Worm (Caenorhabditis elegans) whole organism, L4 larva: ENCODE data around the gene prp-19.
A peak's percentile ranks its signal among the peaks of the same experiment; 100 is the strongest.

ENCODE experiments used
- T26A8.4 ChIP-seq: fragments of 200-800 bp; sonication (Bioruptor generic); IDR thresholded peaks from 2 replicates; pipeline ENCODE4 v1.3.6; 2022; ENCODE audit warnings: missing genetic modification characterization, missing compliant biosample characterization
- Y105C5A.15 ChIP-seq: fragments of 200-800 bp; sonication (Bioruptor generic); IDR thresholded peaks from 2 replicates; pipeline ENCODE4 v1.3.6; 2022; ENCODE audit warnings: missing genetic modification characterization, missing compliant biosample characterization
- Y48G9A.11 ChIP-seq: fragments of 200-800 bp; sonication (Bioruptor generic); IDR thresholded peaks from 2 replicates; pipeline ENCODE4 v1.3.6; 2022; ENCODE audit warnings: missing genetic modification reagents, missing genetic modification characterization, missing compliant biosample characterization
- Y5F2A.4 ChIP-seq: fragments of 200-800 bp; sonication (Bioruptor generic); optimal IDR thresholded peaks from 2 replicates; lab custom pipeline; 2018; ENCODE audit warnings: mild to moderate bottlenecking, missing genetic modification characterization, missing compliant biosample characterization
- ZK337.2 ChIP-seq: fragments of 200-800 bp; sonication (Bioruptor generic); IDR thresholded peaks from 2 replicates; pipeline ENCODE4 v1.3.6; 2022; ENCODE audit warnings: missing genetic modification reagents, missing genetic modification characterization, missing compliant biosample characterization
- aha-1 ChIP-seq: fragments of 150-350 bp; peaks from one replicate; lab custom pipeline; 2014; ENCODE audit warnings: missing biosample characterization, missing genetic modification characterization
- ceh-44 ChIP-seq: fragments of 200-800 bp; sonication (Bioruptor generic); IDR thresholded peaks from 2 replicates; pipeline ENCODE4 v1.3.6; 2022; ENCODE audit warnings: missing genetic modification reagents, missing genetic modification characterization, missing compliant biosample characterization
- daf-16 ChIP-seq, 3 experiments: sonication (generic microtip); optimal IDR thresholded peaks; 2 replicates each; lab custom pipeline; 2016 to 2017; ENCODE audit warnings: missing genetic modification characterization in 3 of 3, missing genetic modification reagents in 3 of 3, mild to moderate bottlenecking in 2 of 3, missing compliant biosample characterization in 2 of 3, missing biosample characterization in 1 of 3, moderate library complexity in 1 of 3
- dmd-6 ChIP-seq: fragments of 200-800 bp; sonication (Bioruptor generic); IDR thresholded peaks from 2 replicates; pipeline ENCODE4 v1.3.6; 2022; ENCODE audit warnings: missing genetic modification reagents, missing genetic modification characterization, missing compliant biosample characterization
- dmd-8 ChIP-seq: fragments of 200-800 bp; sonication (Bioruptor generic); IDR thresholded peaks from 2 replicates; pipeline ENCODE4 v1.3.6; 2022; ENCODE audit warnings: missing genetic modification characterization, missing compliant biosample characterization
- dmd-9 ChIP-seq: fragments of 200-800 bp; sonication (Bioruptor generic); IDR thresholded peaks from 2 replicates; pipeline ENCODE4 v1.3.6; 2022; ENCODE audit warnings: missing genetic modification reagents, missing genetic modification characterization, missing compliant biosample characterization
- fos-1 ChIP-seq: fragments of 150-350 bp; optimal IDR thresholded peaks from 2 replicates; lab custom pipeline; 2014; ENCODE audit warnings: missing biosample characterization, missing genetic modification characterization
- hlh-11 ChIP-seq: fragments of 200-800 bp; sonication (Bioruptor generic); optimal IDR thresholded peaks from 2 replicates; lab custom pipeline; 2018; ENCODE audit warnings: mild to moderate bottlenecking, missing genetic modification characterization, missing compliant biosample characterization
- hlh-30 ChIP-seq: sonication (generic microtip); optimal IDR thresholded peaks from 2 replicates; lab custom pipeline; 2017; ENCODE audit warnings: antibody characterized with exemption, mild to moderate bottlenecking, missing genetic modification characterization, missing compliant biosample characterization; ENCODE audit not compliant: insufficient read depth
- jun-1 ChIP-seq: fragments of 150-350 bp; optimal IDR thresholded peaks from 2 replicates; lab custom pipeline; 2014; ENCODE audit warnings: missing biosample characterization, missing genetic modification reagents, missing genetic modification characterization
- lsy-2 ChIP-seq, 2 experiments: fragments of 150-350 bp in 1 of 2; sonication (generic microtip) in 1 of 2; optimal IDR thresholded peaks; 2 replicates each; lab custom pipeline; 2014 to 2017; ENCODE audit warnings: missing biosample characterization in 2 of 2, missing genetic modification characterization in 2 of 2
- madf-5 ChIP-seq, 2 experiments: fragments of 200-800 bp; sonication (Bioruptor generic); IDR thresholded peaks; 2 replicates each; pipeline ENCODE4 v1.3.6; 2022; ENCODE audit warnings: missing compliant biosample characterization in 2 of 2, missing genetic modification characterization in 2 of 2
- mdl-1 ChIP-seq, 2 experiments: fragments of 150-350 bp in 1 of 2; sonication (generic microtip) in 1 of 2; optimal IDR thresholded peaks; 2 replicates each; lab custom pipeline; 2014 to 2017; ENCODE audit warnings: missing biosample characterization in 2 of 2, missing genetic modification characterization in 2 of 2
- mes-2 ChIP-seq: sonication (generic microtip); optimal IDR thresholded peaks from 2 replicates; lab custom pipeline; 2016; ENCODE audit warnings: missing genotype, mild to moderate bottlenecking, missing genetic modification characterization, missing compliant biosample characterization; ENCODE audit not compliant: poor library complexity, severe bottlenecking
- mxl-3 ChIP-seq: fragments of 200-800 bp; sonication (Bioruptor generic); optimal IDR thresholded peaks from 2 replicates; lab custom pipeline; 2018; ENCODE audit warnings: mild to moderate bottlenecking, missing genetic modification characterization, missing compliant biosample characterization
- nhr-25 ChIP-seq: sonication (generic microtip); optimal IDR thresholded peaks from 2 replicates; lab custom pipeline; 2017; ENCODE audit warnings: missing genetic modification characterization, mild to moderate bottlenecking, missing compliant biosample characterization, antibody characterized with exemption, moderate library complexity, borderline replicate concordance; ENCODE audit not compliant: insufficient read depth
- nhr-28 ChIP-seq: fragments of 150-350 bp; optimal IDR thresholded peaks from 2 replicates; lab custom pipeline; 2014; ENCODE audit warnings: missing biosample characterization, missing genetic modification characterization
- nhr-6 ChIP-seq: fragments of 150-350 bp; optimal IDR thresholded peaks from 2 replicates; lab custom pipeline; 2014; ENCODE audit warnings: missing biosample characterization, missing genetic modification characterization
- snpc-1.2 ChIP-seq: fragments of 200-800 bp; sonication (Bioruptor generic); IDR thresholded peaks from 2 replicates; pipeline ENCODE4 v1.3.6; 2022; ENCODE audit warnings: missing genetic modification reagents, missing genetic modification characterization, missing compliant biosample characterization
- spr-3 ChIP-seq: fragments of 200-800 bp; sonication (Bioruptor generic); optimal IDR thresholded peaks from 2 replicates; lab custom pipeline; 2018; ENCODE audit warnings: mild to moderate bottlenecking, missing genetic modification characterization, missing compliant biosample characterization
- tag-97 ChIP-seq: fragments of 200-800 bp; sonication (Bioruptor generic); IDR thresholded peaks from 2 replicates; pipeline ENCODE4 v1.3.6; 2022; ENCODE audit warnings: missing genetic modification characterization, missing compliant biosample characterization
- tra-1 ChIP-seq: fragments of 200-800 bp; sonication (Bioruptor generic); IDR thresholded peaks from 2 replicates; pipeline ENCODE4 v1.3.6; 2022; ENCODE audit warnings: missing genetic modification reagents, missing genetic modification characterization, missing compliant biosample characterization
- unc-62 ChIP-seq, 3 experiments: fragments of 150-350 bp in 1 of 3; sonication (generic microtip); optimal IDR thresholded peaks in 2 of 3; peaks in 1 of 3; 1 replicate in 1 of 3; 2 replicates in 2 of 3; lab custom pipeline; 2014 to 2017; ENCODE audit warnings: missing biosample characterization in 3 of 3, missing genetic modification characterization in 3 of 3, missing genetic modification reagents in 3 of 3, missing genotype in 1 of 3
- vab-7 ChIP-seq: fragments of 200-800 bp; sonication (Bioruptor generic); IDR thresholded peaks from 2 replicates; pipeline ENCODE4 v1.3.6; 2022; ENCODE audit warnings: missing genetic modification reagents, missing genetic modification characterization, missing compliant biosample characterization
- zag-1 ChIP-seq: fragments of 150-350 bp; optimal IDR thresholded peaks from 2 replicates; lab custom pipeline; 2014; ENCODE audit warnings: missing biosample characterization, missing genetic modification characterization
- zfp-2 ChIP-seq: sonication (generic microtip); optimal IDR thresholded peaks from 2 replicates; lab custom pipeline; 2016; ENCODE audit warnings: mild to moderate bottlenecking, missing genetic modification characterization, missing compliant biosample characterization

Gene prp-19

DNA sequence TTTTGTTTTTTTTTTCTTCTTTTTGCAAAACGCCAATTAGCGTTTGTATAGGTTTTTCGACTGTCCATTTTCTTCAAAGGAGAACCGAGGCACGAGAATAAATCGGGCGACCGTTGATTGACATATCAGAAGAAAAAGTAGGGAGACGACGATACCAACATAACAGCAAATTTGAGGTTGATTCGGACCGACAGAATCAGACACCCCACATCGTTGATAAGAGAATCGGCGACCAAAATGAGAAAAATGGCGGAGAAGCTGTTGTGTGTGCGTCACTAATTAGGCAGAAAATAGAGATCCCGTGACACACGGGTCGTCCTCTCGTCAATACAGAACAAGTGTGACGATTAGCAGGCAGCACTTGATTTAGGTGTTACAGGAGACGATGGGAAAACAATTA lies 29.9 kb downstream of the prp-19 start:
- TF ChIP-seq tra-1 (GFP tag; lab: Robert Waterston, UW): 0 out of 2 replicates have a peak, but pooled peaks have one; percentile 20
- TF ChIP-seq hlh-11 (tag; lab: Kevin White, UChicago): peak; percentile 18
- TF ChIP-seq unc-62 (GFP tag; optimal IDR thresholded peaks at IDR 0.05 in 1 of 2; lab: Kevin White, UChicago): peak in 1 of 2 experiments; percentile 52
- TF ChIP-seq unc-62 (tag; optimal IDR thresholded peaks at IDR 0.05; lab: Kevin White, UChicago): no peak
- TF ChIP-seq mxl-3 (GFP tag; lab: Kevin White, UChicago): no peak
- TF ChIP-seq dmd-6 (GFP tag; lab: Robert Waterston, UW): peak; percentile 34; the same call in 1 of the 2 replicates
- TF ChIP-seq Y48G9A.11 (GFP tag; lab: Robert Waterston, UW): no peak

DNA sequence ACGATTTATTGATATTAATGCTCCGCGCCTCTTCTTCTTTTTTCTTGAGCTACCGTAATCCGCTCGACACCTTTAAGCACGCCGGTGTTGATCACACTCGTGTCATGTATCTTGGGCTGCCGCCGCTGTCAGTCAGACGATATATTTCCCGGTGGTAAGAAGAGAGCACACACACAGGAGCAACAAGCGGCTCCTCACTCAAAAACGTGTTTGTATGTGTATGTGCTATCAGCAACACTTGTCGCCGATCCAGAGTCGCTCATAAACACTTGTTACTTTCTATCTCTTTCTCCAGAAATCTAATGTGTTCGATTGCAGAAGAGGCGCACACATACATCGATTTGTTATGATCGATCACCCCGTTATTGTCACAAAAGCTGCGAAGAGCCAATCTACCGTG lies 31.3 kb downstream of the prp-19 start:
- TF ChIP-seq hlh-30 (tag; lab: Kevin White, UChicago) (peak; percentile 25), mxl-3 (GFP tag; lab: Kevin White, UChicago) (peak; percentile 58), hlh-11 (tag; lab: Kevin White, UChicago) (peak; percentile 65), aha-1 (peak; percentile 89), daf-16 (GFP tag; optimal IDR thresholded peaks at IDR 0.05; lab: Kevin White, UChicago) (peak in 1 of 2 experiments; percentile 80), daf-16 (tag; optimal IDR thresholded peaks at IDR 0.05; lab: Kevin White, UChicago) (peak; percentile 70), lsy-2 (tag; optimal IDR thresholded peaks at IDR 0.05; lab: Kevin White, UChicago) (peak in 1 of 2 experiments; percentile 52), ZK337.2 (no peak), tag-97 (GFP tag; lab: Robert Waterston, UW) (no peak), dmd-6 (GFP tag; lab: Robert Waterston, UW) (peak; percentile 34; the same call in 1 of the 2 replicates), snpc-1.2 (GFP tag; lab: Robert Waterston, UW) (no peak), unc-62 (GFP tag; optimal IDR thresholded peaks at IDR 0.05 in 1 of 2; lab: Kevin White, UChicago) (peak in 1 of 2 experiments; percentile 5), unc-62 (tag; optimal IDR thresholded peaks at IDR 0.05; lab: Kevin White, UChicago) (no peak), mes-2 (peak; percentile 15), nhr-28 (tag; lab: Kevin White, UChicago) (peak; percentile 30)

DNA sequence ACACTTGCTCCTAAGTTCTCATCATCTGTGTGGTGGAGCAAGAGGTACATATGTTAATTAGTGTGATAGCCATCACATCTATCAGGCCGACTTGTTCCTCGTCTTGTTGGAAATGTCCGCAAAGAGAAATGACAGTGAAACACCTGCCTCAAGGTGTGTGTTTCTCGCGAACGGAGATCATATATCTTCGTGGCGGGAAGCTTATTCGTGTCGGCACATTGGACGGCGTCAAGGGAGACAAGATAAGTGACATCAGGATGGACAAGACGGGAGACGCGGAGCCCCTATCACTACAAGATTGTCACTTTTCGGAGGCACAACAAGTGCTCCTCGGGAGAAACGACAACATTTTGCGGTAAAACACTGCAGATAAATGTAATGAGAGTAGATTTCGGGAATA lies 32.1 kb downstream of the prp-19 start:
- TF ChIP-seq jun-1 (tag; lab: Kevin White, UChicago) (no peak), dmd-9 (no peak), T26A8.4 (GFP tag; lab: Robert Waterston, UW) (no peak), vab-7 (GFP tag; lab: Robert Waterston, UW) (no peak), aha-1 (no peak), Y105C5A.15 (GFP tag; lab: Robert Waterston, UW) (no peak), dmd-6 (GFP tag; lab: Robert Waterston, UW) (no peak), fos-1 (tag; lab: Kevin White, UChicago) (no peak), mdl-1 (tag; optimal IDR thresholded peaks at IDR 0.05; lab: Kevin White, UChicago) (no peak), nhr-6 (tag; lab: Kevin White, UChicago) (no peak), zag-1 (tag; lab: Kevin White, UChicago) (no peak), spr-3 (GFP tag; lab: Kevin White, UChicago) (no peak), ceh-44 (GFP tag; lab: Robert Waterston, UW) (no peak), madf-5 (GFP tag; IDR thresholded peaks at IDR 0.05; lab: Robert Waterston, UW) (no peak), nhr-25 (tag; lab: Kevin White, UChicago) (no peak), Y5F2A.4 (no peak), tag-97 (GFP tag; lab: Robert Waterston, UW) (no peak), zfp-2 (tag; lab: Kevin White, UChicago) (no peak), daf-16 (GFP tag; optimal IDR thresholded peaks at IDR 0.05; lab: Kevin White, UChicago) (no peak), daf-16 (tag; optimal IDR thresholded peaks at IDR 0.05; lab: Kevin White, UChicago) (no peak)

DNA sequence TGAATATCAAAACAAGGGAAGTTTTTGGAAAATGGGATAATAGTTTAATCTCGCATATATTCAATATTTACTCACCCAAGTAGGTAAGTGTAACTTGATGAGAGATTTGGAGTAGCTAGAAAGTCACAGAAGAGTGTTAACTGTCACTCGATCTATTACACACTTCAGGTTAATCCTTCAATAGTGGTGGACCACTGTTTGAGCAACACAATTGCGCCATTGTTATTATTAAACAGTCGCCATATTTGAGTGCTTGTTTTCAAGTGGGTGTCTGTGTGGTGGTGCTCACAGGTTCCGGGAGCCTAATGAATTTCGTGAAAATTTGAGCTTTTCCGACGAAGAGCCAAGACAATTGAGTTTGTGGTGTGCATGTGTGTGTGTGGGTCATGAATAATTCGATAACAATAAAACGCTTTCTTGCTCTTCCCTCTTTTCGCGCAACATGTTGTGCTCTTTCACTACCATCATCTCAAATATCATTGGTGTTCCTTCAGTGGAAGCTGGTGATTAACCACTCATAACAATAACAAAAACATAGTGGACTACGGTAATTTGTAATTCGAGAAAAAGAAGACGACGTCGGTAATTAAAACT lies 32.8 kb downstream of the prp-19 start:
- TF ChIP-seq dmd-8 (GFP tag; lab: Robert Waterston, UW) (no peak), aha-1 (peak; percentile 16)
